Fruit fly (Drosophila melanogaster) whole organism, embryonic: ENCODE results near the gene Lerp.

ENCODE experiments used
- Atf6 ChIP-seq: fragments of 200-800 bp; sonication (Bioruptor generic); IDR thresholded peaks from 2 replicates; pipeline ENCODE4 v1.3.6; 2022; ENCODE audit warnings: missing biosample characterization, missing genetic modification characterization
- CG10366 ChIP-seq: fragments of 200-800 bp; sonication (Bioruptor generic); IDR thresholded peaks from 2 replicates; pipeline ENCODE4 v1.3.6; 2022; ENCODE audit warnings: missing biosample characterization, missing genetic modification characterization
- CG10462 ChIP-seq: fragments of 200-800 bp; sonication (Bioruptor generic); optimal IDR thresholded peaks from 2 replicates; lab custom pipeline; 2016; ENCODE audit warnings: missing biosample characterization, missing genetic modification characterization
- CG10543 ChIP-seq: fragments of 200-800 bp; sonication (Bioruptor generic); optimal IDR thresholded peaks from 3 replicates; lab custom pipeline; 2017; ENCODE audit warnings: missing biosample characterization, mild to moderate bottlenecking, missing genetic modification characterization, moderate library complexity
- CG11560 ChIP-seq: fragments of 200-800 bp; sonication (Bioruptor generic); IDR thresholded peaks from 3 replicates; pipeline ENCODE4 v1.3.6; 2022; ENCODE audit warnings: missing biosample characterization, missing genetic modification characterization
- CG12071 ChIP-seq: fragments of 200-800 bp; sonication (Bioruptor generic); optimal IDR thresholded peaks from 3 replicates; lab custom pipeline; 2018; ENCODE audit warnings: missing biosample characterization, mild to moderate bottlenecking, missing genetic modification characterization
- CG12299 ChIP-seq: fragments of 200-800 bp; sonication (Bioruptor generic); optimal IDR thresholded peaks from 2 replicates; lab custom pipeline; 2018; ENCODE audit warnings: missing biosample characterization, mild to moderate bottlenecking, missing genetic modification characterization
- CG13287 ChIP-seq: fragments of 200-800 bp; sonication (Bioruptor generic); IDR thresholded peaks from 2 replicates; pipeline ENCODE4 v1.3.6; 2022; ENCODE audit warnings: missing biosample characterization, missing genetic modification characterization; ENCODE audit not compliant: partially characterized antibody
- CG1529 ChIP-seq: fragments of 200-800 bp; sonication (Bioruptor generic); optimal IDR thresholded peaks from 3 replicates; lab custom pipeline; 2018; ENCODE audit warnings: missing biosample characterization, missing genetic modification characterization
- CG16863 ChIP-seq: fragments of 200-800 bp; sonication (Bioruptor generic); optimal IDR thresholded peaks from 3 replicates; lab custom pipeline; 2016; ENCODE audit warnings: missing biosample characterization, missing genetic modification characterization
- CG17612 ChIP-seq: fragments of 200-800 bp; sonication (Bioruptor generic); IDR thresholded peaks from 2 replicates; pipeline ENCODE4 v1.3.6; 2022; ENCODE audit warnings: missing biosample characterization, missing genetic modification characterization
- CG2889 ChIP-seq: fragments of 200-800 bp; sonication (Bioruptor generic); IDR thresholded peaks from 3 replicates; pipeline ENCODE4 v1.3.6; 2022; ENCODE audit warnings: missing biosample characterization, missing genetic modification characterization
- CG31365 ChIP-seq: fragments of 200-800 bp; sonication (Bioruptor generic); optimal IDR thresholded peaks from 2 replicates; lab custom pipeline; 2018; ENCODE audit warnings: missing biosample characterization, mild to moderate bottlenecking, missing genetic modification characterization
- CG33213 ChIP-seq: fragments of 200-800 bp; sonication (Bioruptor generic); optimal IDR thresholded peaks from 3 replicates; lab custom pipeline; 2016; ENCODE audit warnings: missing biosample characterization, missing genetic modification characterization
- CG4282 ChIP-seq: fragments of 200-800 bp; sonication (Bioruptor generic); optimal IDR thresholded peaks from 2 replicates; lab custom pipeline; 2016; ENCODE audit warnings: missing biosample characterization, missing genetic modification characterization
- CG6254 ChIP-seq: fragments of 200-800 bp; sonication (Bioruptor generic); optimal IDR thresholded peaks from 3 replicates; lab custom pipeline; 2017; ENCODE audit warnings: mild to moderate bottlenecking, missing biosample characterization, missing genetic modification reagents, missing genetic modification characterization
- CG6813 ChIP-seq: fragments of 200-800 bp; sonication (Bioruptor generic); optimal IDR thresholded peaks from 2 replicates; lab custom pipeline; 2017; ENCODE audit warnings: missing biosample characterization, missing genetic modification characterization, mild to moderate bottlenecking, moderate library complexity, missing genetic modification reagents
- CG7987 ChIP-seq: fragments of 200-800 bp; sonication (Bioruptor generic); optimal IDR thresholded peaks from 2 replicates; lab custom pipeline; 2018; ENCODE audit warnings: missing biosample characterization, mild to moderate bottlenecking, missing genetic modification characterization, moderate library complexity
- CG8290 ChIP-seq, 3 experiments: fragments of 200-800 bp; sonication (Bioruptor generic); optimal IDR thresholded peaks; 2 replicates each; lab custom pipeline; 2016 to 2019; ENCODE audit warnings: missing biosample characterization in 3 of 3, missing genetic modification characterization in 3 of 3, mild to moderate bottlenecking in 2 of 3, moderate library complexity in 1 of 3
- Chrac-16 ChIP-seq: fragments of 200-800 bp; sonication (Bioruptor generic); optimal IDR thresholded peaks from 3 replicates; lab custom pipeline; 2016; ENCODE audit warnings: missing biosample characterization, missing genetic modification characterization
- Doc3 ChIP-seq: fragments of 200-800 bp; sonication (Bioruptor generic); IDR thresholded peaks from 3 replicates; pipeline ENCODE4 v1.3.6; 2022; ENCODE audit warnings: missing biosample characterization, missing genetic modification characterization; ENCODE audit not compliant: partially characterized antibody
- H15 ChIP-seq: fragments of 200-800 bp; sonication (Bioruptor generic); IDR thresholded peaks from 3 replicates; pipeline ENCODE4 v1.3.6; 2022; ENCODE audit warnings: missing biosample characterization, missing genetic modification characterization
- Lhr ChIP-seq: fragments of 200-800 bp; sonication (Bioruptor generic); optimal IDR thresholded peaks from 3 replicates; lab custom pipeline; 2017; ENCODE audit warnings: mild to moderate bottlenecking, missing biosample characterization, missing genetic modification reagents, missing genetic modification characterization
- Med ChIP-seq: fragments of 200-800 bp; sonication (Bioruptor generic); peaks from one replicate; lab custom pipeline; 2016; ENCODE audit warnings: missing biosample characterization, missing genetic modification characterization, mild to moderate bottlenecking, inconsistent platforms, moderate library complexity
- NC2α ChIP-seq: fragments of 200-800 bp; sonication (Bioruptor generic); optimal IDR thresholded peaks from 2 replicates; lab custom pipeline; 2016; ENCODE audit warnings: missing biosample characterization, missing genetic modification characterization
- NfI ChIP-seq: fragments of 200-800 bp; sonication (Bioruptor generic); optimal IDR thresholded peaks from 3 replicates; lab custom pipeline; 2018; ENCODE audit warnings: missing biosample characterization, mild to moderate bottlenecking, missing genetic modification characterization, moderate library complexity
- Pdp1 ChIP-seq, 2 experiments: fragments of 200-800 bp; sonication (Bioruptor generic); optimal IDR thresholded peaks; 3 replicates each; lab custom pipeline; 2016; ENCODE audit warnings: missing biosample characterization in 2 of 2, missing genetic modification characterization in 2 of 2, mild to moderate bottlenecking in 1 of 2, moderate library complexity in 1 of 2
- Rx ChIP-seq: fragments of 200-800 bp; sonication (Bioruptor generic); IDR thresholded peaks from 2 replicates; pipeline ENCODE4 v1.3.6; 2022; ENCODE audit warnings: missing biosample characterization, missing genetic modification characterization
- Sin3A ChIP-seq: fragments of >200 bp; optimal IDR thresholded peaks from 2 replicates; lab custom pipeline; 2018
- TFAM ChIP-seq: fragments of 200-800 bp; sonication (Bioruptor generic); optimal IDR thresholded peaks from 2 replicates; lab custom pipeline; 2017; ENCODE audit warnings: missing biosample characterization, missing genetic modification characterization, inconsistent platforms
- ara ChIP-seq: fragments of 200-800 bp; sonication (Bioruptor generic); IDR thresholded peaks from 2 replicates; pipeline ENCODE4 v1.3.6; 2022; ENCODE audit warnings: missing biosample characterization, missing genetic modification characterization
- bbx ChIP-seq: fragments of 200-800 bp; sonication (Bioruptor generic); IDR thresholded peaks from 2 replicates; pipeline ENCODE4 v1.3.6; 2022; ENCODE audit warnings: missing biosample characterization, missing genetic modification characterization; ENCODE audit not compliant: partially characterized antibody
- chif ChIP-seq, 2 experiments: fragments of 200-800 bp; sonication (Bioruptor generic); optimal IDR thresholded peaks; 3 replicates each; lab custom pipeline; 2016; ENCODE audit warnings: missing biosample characterization in 2 of 2, missing genetic modification characterization in 2 of 2
- crc ChIP-seq: fragments of 200-800 bp; sonication (Bioruptor generic); optimal IDR thresholded peaks from 2 replicates; lab custom pipeline; 2016; ENCODE audit warnings: missing biosample characterization, missing genetic modification characterization
- crol ChIP-seq: fragments of 200-800 bp; sonication (Bioruptor generic); IDR thresholded peaks from 2 replicates; pipeline ENCODE4 v1.3.6; 2022; ENCODE audit warnings: missing biosample characterization, missing genetic modification characterization
- da ChIP-seq: fragments of 200-800 bp; sonication (Bioruptor generic); optimal IDR thresholded peaks from 2 replicates; lab custom pipeline; 2016; ENCODE audit warnings: missing biosample characterization, missing genetic modification characterization
- gfzf ChIP-seq: fragments of 200-800 bp; sonication (Bioruptor generic); optimal IDR thresholded peaks from 2 replicates; lab custom pipeline; 2016; ENCODE audit warnings: missing biosample characterization, mild to moderate bottlenecking, missing genetic modification characterization, moderate library complexity
- her ChIP-seq: fragments of 200-800 bp; sonication (Bioruptor generic); optimal IDR thresholded peaks from 2 replicates; lab custom pipeline; 2016; ENCODE audit warnings: missing biosample characterization, missing genetic modification characterization
- maf-S ChIP-seq: fragments of 200-800 bp; sonication (Bioruptor generic); optimal IDR thresholded peaks from 2 replicates; lab custom pipeline; 2016; ENCODE audit warnings: missing biosample characterization, missing genetic modification characterization
- peb ChIP-seq: fragments of 200-800 bp; sonication (Bioruptor generic); IDR thresholded peaks from 2 replicates; pipeline ENCODE4 v1.3.6; 2022; ENCODE audit warnings: missing biosample characterization, missing genetic modification characterization
- pros ChIP-seq: fragments of 200-800 bp; sonication (Bioruptor generic); optimal IDR thresholded peaks from 3 replicates; lab custom pipeline; 2019; ENCODE audit warnings: missing biosample characterization, mild to moderate bottlenecking, missing genetic modification characterization, moderate library complexity
- ro ChIP-seq: fragments of 200-800 bp; sonication (Bioruptor generic); IDR thresholded peaks from 2 replicates; pipeline ENCODE4 v1.3.6; 2022; ENCODE audit warnings: missing biosample characterization, missing genetic modification characterization
- sim ChIP-seq: fragments of 200-800 bp; sonication (Bioruptor generic); IDR thresholded peaks from 2 replicates; pipeline ENCODE4 v1.3.6; 2022; ENCODE audit warnings: missing biosample characterization, missing genetic modification characterization
- stc ChIP-seq: fragments of 200-800 bp; sonication (Bioruptor generic); IDR thresholded peaks from 2 replicates; pipeline ENCODE4 v1.3.6; 2022; ENCODE audit warnings: missing biosample characterization, missing genetic modification characterization
- tup ChIP-seq: fragments of 200-800 bp; sonication (Bioruptor generic); optimal IDR thresholded peaks from 2 replicates; lab custom pipeline; 2016; ENCODE audit warnings: missing biosample characterization, mild to moderate bottlenecking, missing genetic modification characterization, moderate library complexity
- unc-4 ChIP-seq: fragments of 200-800 bp; sonication (Bioruptor generic); IDR thresholded peaks from 2 replicates; pipeline ENCODE4 v1.3.6; 2022; ENCODE audit warnings: missing biosample characterization, missing genetic modification characterization; ENCODE audit not compliant: partially characterized antibody
- vfl ChIP-seq: fragments of 200-800 bp; sonication (Bioruptor generic); optimal IDR thresholded peaks from 2 replicates; lab custom pipeline; 2016; ENCODE audit warnings: missing biosample characterization, missing genetic modification characterization
- vvl ChIP-seq: fragments of 200-800 bp; sonication (Bioruptor generic); IDR thresholded peaks from 2 replicates; pipeline ENCODE4 v1.3.6; 2022; ENCODE audit warnings: missing biosample characterization, missing genetic modification characterization
- wor ChIP-seq: fragments of 200-800 bp; sonication (Bioruptor generic); IDR thresholded peaks from 2 replicates; pipeline ENCODE4 v1.3.6; 2022; ENCODE audit warnings: missing biosample characterization, missing genetic modification characterization

The Lerp gene

dm6 chr3R:26881121-26881895, 18.4 kb upstream of the Lerp start, which contains the start of the genes ro and T48 (continued):
- TF ChIP-seq Atf6 = peak; percentile 51; the same call in 1 of the 2 replicates
- TF ChIP-seq CG10462 (GFP tag; lab: Kevin White, UChicago) = no peak
- TF ChIP-seq maf-S (GFP tag; lab: Kevin White, UChicago) = peak; percentile 50
- peak; percentile 44 to 53 for TF ChIP-seq chif (GFP tag; optimal IDR thresholded peaks at IDR 0.05; lab: Kevin White, UChicago)
- TF ChIP-seq NfI (GFP tag; lab: Kevin White, UChicago) = peak; percentile 56
- TF ChIP-seq Pdp1 (GFP tag; optimal IDR thresholded peaks at IDR 0.05; lab: Kevin White, UChicago) = peak; percentile 49 to 82
- peak; percentile 100 for TF ChIP-seq gfzf (GFP tag; lab: Kevin White, UChicago)
- TF ChIP-seq vvl (GFP tag; lab: Robert Waterston, UW) = peak; percentile 70
- peak; percentile 99 for TF ChIP-seq CG8290 (GFP tag; optimal IDR thresholded peaks at IDR 0.05; lab: Kevin White, UChicago)
- TF ChIP-seq CG8290 (tag; optimal IDR thresholded peaks at IDR 0.05; lab: Kevin White, UChicago) = peak; percentile 99 to 100
- peak; percentile 100 for TF ChIP-seq CG31365 (tag; lab: Kevin White, UChicago)
- peak; percentile 18; the same call in 1 of the 2 replicates for TF ChIP-seq crol (GFP tag; lab: Robert Waterston, UW)
- peak; percentile 76 for TF ChIP-seq CG13287 (GFP tag; lab: Robert Waterston, UW)
- no peak for TF ChIP-seq CG6254 (GFP tag; lab: Kevin White, UChicago)
- peak; percentile 10; the same call in 1 of the 2 replicates for TF ChIP-seq CG10366 (GFP tag; lab: Robert Waterston, UW)
- TF ChIP-seq CG12299 = no peak
- TF ChIP-seq tup (GFP tag; lab: Kevin White, UChicago) = peak; percentile 51
- TF ChIP-seq da (GFP tag; lab: Kevin White, UChicago) = no peak
- peak; percentile 84 for TF ChIP-seq CG4282
- TF ChIP-seq CG2889 (GFP tag; lab: Robert Waterston, UW) = no peak
- peak; percentile 96 for TF ChIP-seq Med
- no peak for TF ChIP-seq sim (GFP tag; lab: Robert Waterston, UW)
- no peak for TF ChIP-seq stc (GFP tag; lab: Robert Waterston, UW)
- TF ChIP-seq CG11560 (tag; lab: Robert Waterston, UW) = peak; percentile 65; the same call in 1 of the 3 replicates
- peak; percentile 78 for TF ChIP-seq bbx (GFP tag; lab: Robert Waterston, UW)
- TF ChIP-seq wor = no peak
- peak; percentile 68 for TF ChIP-seq her
- peak; percentile 9 for TF ChIP-seq vfl (GFP tag; lab: Kevin White, UChicago)
- TF ChIP-seq CG12071 (GFP tag; lab: Kevin White, UChicago) = peak; percentile 54
- TF ChIP-seq H15 (GFP tag; lab: Robert Waterston, UW) = peak; percentile 36; the same call in 1 of the 3 replicates
- TF ChIP-seq unc-4 = peak; percentile 67
- peak; percentile 99 for TF ChIP-seq Lhr (GFP tag; lab: Kevin White, UChicago)
- peak; percentile 79 for TF ChIP-seq Sin3A (lab: Kevin White, UChicago)
- TF ChIP-seq CG16863 = no peak
- TF ChIP-seq pros = no peak
- TF ChIP-seq Doc3 (GFP tag; lab: Robert Waterston, UW) = 0 out of 3 replicates have a peak, but pooled peaks have one; percentile 21
- TF ChIP-seq ro (GFP tag; lab: Robert Waterston, UW) = no peak
- TF ChIP-seq TFAM = no peak
- TF ChIP-seq CG17612 (GFP tag; lab: Robert Waterston, UW) = no peak
- peak; percentile 42 for TF ChIP-seq CG7987 (GFP tag; lab: Kevin White, UChicago)
- no peak for TF ChIP-seq NC2α (GFP tag; lab: Kevin White, UChicago)
- TF ChIP-seq peb (GFP tag; lab: Robert Waterston, UW) = no peak
- peak; percentile 67 for TF ChIP-seq CG10543
- no peak for TF ChIP-seq ara (GFP tag; lab: Robert Waterston, UW)
- no peak for TF ChIP-seq CG6813
- peak; percentile 8 for TF ChIP-seq Chrac-16 (GFP tag; lab: Kevin White, UChicago)
- peak; percentile 98 for TF ChIP-seq CG33213 (GFP tag; lab: Kevin White, UChicago)
- no peak for TF ChIP-seq CG1529 (GFP tag; lab: Kevin White, UChicago)
- no peak for TF ChIP-seq Rx (GFP tag; lab: Robert Waterston, UW)
- TF ChIP-seq crc (GFP tag; lab: Kevin White, UChicago) = no peak
